Worm (Caenorhabditis elegans): ENCODE measurements around the gene nurf-1.

- no peak for TF ChIP-seq dao-5 (tag; optimal IDR thresholded peaks at IDR 0.05)
- TF ChIP-seq him-1 (tag; optimal IDR thresholded peaks at IDR 0.05), result no peak
- TF ChIP-seq W03F9.2 (tag; optimal IDR thresholded peaks at IDR 0.05), result no peak
Observed at ce11 chrII:14351352-14351751, 39.2 kb upstream of the nurf-1 start.

All from whole organism, L4/young adult.